Worm (Caenorhabditis elegans) whole organism, midembryonic: ENCODE data around the gene T06C12.14.

Source experiments
- T22C8.4 ChIP-seq: fragments of 200-800 bp; sonication (Bioruptor generic); IDR thresholded peaks from 2 replicates; pipeline ENCODE4 v1.3.6; 2022; ENCODE audit warnings: missing genetic modification characterization, missing compliant biosample characterization
- cog-1 ChIP-seq: sonication (generic microtip); optimal IDR thresholded peaks from 2 replicates; lab custom pipeline; 2016; ENCODE audit warnings: missing genetic modification characterization, missing compliant biosample characterization
- flt-1 ChIP-seq: fragments of 200-800 bp; sonication (Bioruptor generic); IDR thresholded peaks from 2 replicates; pipeline ENCODE4 v1.3.6; 2022; ENCODE audit warnings: missing genetic modification characterization, missing compliant biosample characterization
- klf-2 ChIP-seq: fragments of 200-800 bp; sonication (Bioruptor generic); conservative IDR thresholded peaks from 2 replicates; pipeline ENCODE4 v1.3.6; 2022; ENCODE audit warnings: missing genetic modification reagents, missing genetic modification characterization, missing compliant biosample characterization
- med-1 ChIP-seq: sonication (generic microtip); optimal IDR thresholded peaks from 2 replicates; lab custom pipeline; 2017; ENCODE audit warnings: missing genetic modification characterization, mild to moderate bottlenecking, missing compliant biosample characterization, antibody characterized with exemption, missing genetic modification reagents; ENCODE audit not compliant: insufficient read depth
- ref-1 ChIP-seq: fragments of 200-800 bp; sonication (Bioruptor generic); conservative IDR thresholded peaks from 2 replicates; pipeline ENCODE4 v1.3.6; 2022; ENCODE audit warnings: missing genetic modification reagents, missing genetic modification characterization, missing compliant biosample characterization
- tab-1 ChIP-seq: fragments of 200-800 bp; sonication (Bioruptor generic); IDR thresholded peaks from 2 replicates; pipeline ENCODE4 v1.3.6; 2022; ENCODE audit warnings: missing genetic modification characterization, missing compliant biosample characterization
- ztf-23 ChIP-seq: fragments of 200-800 bp; sonication (Bioruptor generic); IDR thresholded peaks from 2 replicates; pipeline ENCODE4 v1.3.6; 2022; ENCODE audit warnings: missing genetic modification reagents, missing genetic modification characterization, missing compliant biosample characterization

- no peak for TF ChIP-seq cog-1 (tag; lab: Kevin White, UChicago)
- TF ChIP-seq ref-1 = no peak
- no peak for TF ChIP-seq klf-2
- TF ChIP-seq flt-1 = no peak
- no peak for TF ChIP-seq T22C8.4 (GFP tag; lab: Robert Waterston, UW)
- no peak for TF ChIP-seq ztf-23 (GFP tag; lab: Robert Waterston, UW)
- TF ChIP-seq tab-1 = no peak
- no peak for TF ChIP-seq med-1 (GFP tag; lab: Kevin White, UChicago)
These were observed 12.0 kb upstream of the T06C12.14 start for ce11 chrV:15887708-15888295.
